Fruit fly (Drosophila melanogaster) whole organism, embryonic: ENCODE results near the gene CG43291.

ENCODE experiments used
- Atf6 ChIP-seq: fragments of 200-800 bp; sonication (Bioruptor generic); IDR thresholded peaks from 2 replicates; pipeline ENCODE4 v1.3.6; 2022; ENCODE audit warnings: missing biosample characterization, missing genetic modification characterization
- CG10431 ChIP-seq: fragments of 200-800 bp; sonication (Bioruptor generic); optimal IDR thresholded peaks from 3 replicates; lab custom pipeline; 2018; ENCODE audit warnings: missing biosample characterization, mild to moderate bottlenecking, missing genetic modification characterization
- CG10462 ChIP-seq: fragments of 200-800 bp; sonication (Bioruptor generic); optimal IDR thresholded peaks from 2 replicates; lab custom pipeline; 2016; ENCODE audit warnings: missing biosample characterization, missing genetic modification characterization
- CG11093 ChIP-seq: fragments of 200-800 bp; sonication (Bioruptor generic); IDR thresholded peaks from 3 replicates; pipeline ENCODE4 v1.3.6; 2022; ENCODE audit warnings: missing biosample characterization, missing genetic modification characterization
- CG11560 ChIP-seq: fragments of 200-800 bp; sonication (Bioruptor generic); IDR thresholded peaks from 3 replicates; pipeline ENCODE4 v1.3.6; 2022; ENCODE audit warnings: missing biosample characterization, missing genetic modification characterization
- CG12236 ChIP-seq: fragments of 200-800 bp; sonication (Bioruptor generic); optimal IDR thresholded peaks from 2 replicates; lab custom pipeline; 2016; ENCODE audit warnings: missing biosample characterization, missing genetic modification characterization
- CG14965 ChIP-seq: fragments of 200-800 bp; sonication (Bioruptor generic); optimal IDR thresholded peaks from 2 replicates; lab custom pipeline; 2016; ENCODE audit warnings: missing biosample characterization, missing genetic modification characterization, borderline replicate concordance
- CG15073 ChIP-seq: fragments of 200-800 bp; sonication (Bioruptor generic); optimal IDR thresholded peaks from 2 replicates; lab custom pipeline; 2016; ENCODE audit warnings: missing biosample characterization, missing genetic modification characterization
- CG15514 ChIP-seq: fragments of 200-800 bp; sonication (Bioruptor generic); optimal IDR thresholded peaks from 3 replicates; lab custom pipeline; 2017; ENCODE audit warnings: missing biosample characterization, missing genetic modification characterization, mild to moderate bottlenecking, moderate library complexity, missing genetic modification reagents
- CG15601 ChIP-seq: fragments of 200-800 bp; sonication (Bioruptor generic); optimal IDR thresholded peaks from 3 replicates; lab custom pipeline; 2019; ENCODE audit warnings: missing biosample characterization, mild to moderate bottlenecking, missing genetic modification characterization, moderate library complexity
- CG16813 ChIP-seq: fragments of 200-800 bp; sonication (Bioruptor generic); IDR thresholded peaks from 3 replicates; pipeline ENCODE4 v1.3.6; 2022; ENCODE audit warnings: missing biosample characterization, missing genetic modification characterization; ENCODE audit not compliant: partially characterized antibody
- CG17568 ChIP-seq: fragments of 200-800 bp; sonication (Bioruptor generic); optimal IDR thresholded peaks from 2 replicates; lab custom pipeline; 2018; ENCODE audit warnings: missing biosample characterization, mild to moderate bottlenecking, missing genetic modification characterization, moderate library complexity
- CG18476 ChIP-seq: fragments of 200-800 bp; sonication (Bioruptor generic); optimal IDR thresholded peaks from 2 replicates; lab custom pipeline; 2016; ENCODE audit warnings: missing biosample characterization, mild to moderate bottlenecking, missing genetic modification characterization
- CG3281 ChIP-seq: fragments of 200-800 bp; sonication (Bioruptor generic); optimal IDR thresholded peaks from 3 replicates; lab custom pipeline; 2017; ENCODE audit warnings: missing biosample characterization, mild to moderate bottlenecking, missing genetic modification characterization
- CG7745 ChIP-seq: fragments of 200-800 bp; sonication (Bioruptor generic); optimal IDR thresholded peaks from 2 replicates; lab custom pipeline; 2018; ENCODE audit warnings: missing biosample characterization, mild to moderate bottlenecking, missing genetic modification characterization, moderate library complexity
- CG7839 ChIP-seq: fragments of 200-800 bp; sonication (Bioruptor generic); optimal IDR thresholded peaks from 3 replicates; lab custom pipeline; 2018; ENCODE audit warnings: missing biosample characterization, mild to moderate bottlenecking, missing genetic modification characterization, moderate library complexity
- CG8089 ChIP-seq: fragments of 200-800 bp; sonication (Bioruptor generic); optimal IDR thresholded peaks from 3 replicates; lab custom pipeline; 2016; ENCODE audit warnings: missing biosample characterization, missing genetic modification characterization
- CG8359 ChIP-seq: fragments of 200-800 bp; sonication (Bioruptor generic); optimal IDR thresholded peaks from 2 replicates; lab custom pipeline; 2017; ENCODE audit warnings: missing biosample characterization, mild to moderate bottlenecking, missing genetic modification characterization, borderline replicate concordance
- CG8388 ChIP-seq: fragments of 200-800 bp; sonication (Bioruptor generic); optimal IDR thresholded peaks from 2 replicates; lab custom pipeline; 2019; ENCODE audit warnings: missing biosample characterization, mild to moderate bottlenecking, missing genetic modification characterization, moderate library complexity
- CkIIα-i1 ChIP-seq: fragments of 200-800 bp; sonication (Bioruptor generic); IDR thresholded peaks from 2 replicates; pipeline ENCODE4 v1.3.6; 2022; ENCODE audit warnings: missing biosample characterization, missing genetic modification characterization
- D ChIP-seq, 2 experiments: fragments of 200-800 bp in 1 of 2; fragments of >200 bp in 1 of 2; sonication (Bioruptor generic) in 1 of 2; optimal IDR thresholded peaks; 2 replicates in 1 of 2; 3 replicates in 1 of 2; lab custom pipeline; 2017; ENCODE audit warnings: mild to moderate bottlenecking in 1 of 2, missing biosample characterization in 1 of 2, missing genetic modification characterization in 1 of 2, missing genetic modification reagents in 1 of 2
- H2.0 ChIP-seq: fragments of 200-800 bp; sonication (Bioruptor generic); IDR thresholded peaks from 2 replicates; pipeline ENCODE4 v1.3.6; 2022; ENCODE audit warnings: missing biosample characterization, missing genetic modification characterization
- HmgZ ChIP-seq: fragments of 200-800 bp; sonication (Bioruptor generic); optimal IDR thresholded peaks from 2 replicates; lab custom pipeline; 2018; ENCODE audit warnings: missing biosample characterization, mild to moderate bottlenecking, missing genetic modification characterization
- Hmx ChIP-seq: fragments of 200-800 bp; sonication (Bioruptor generic); optimal IDR thresholded peaks from 2 replicates; lab custom pipeline; 2016; ENCODE audit warnings: missing biosample characterization, missing genetic modification characterization
- MTF-1 ChIP-seq: fragments of 200-800 bp; sonication (Bioruptor generic); optimal IDR thresholded peaks from 2 replicates; lab custom pipeline; 2018; ENCODE audit warnings: missing biosample characterization, mild to moderate bottlenecking, missing genetic modification characterization, borderline replicate concordance
- Max ChIP-seq: fragments of 200-800 bp; sonication (Bioruptor generic); optimal IDR thresholded peaks from 2 replicates; lab custom pipeline; 2016; ENCODE audit warnings: missing biosample characterization, mild to moderate bottlenecking, missing genetic modification characterization
- Mes4 ChIP-seq: fragments of 200-800 bp; sonication (Bioruptor generic); optimal IDR thresholded peaks from 2 replicates; lab custom pipeline; 2016; ENCODE audit warnings: missing biosample characterization, missing genetic modification characterization
- NFAT ChIP-seq: fragments of 200-800 bp; sonication (Bioruptor generic); IDR thresholded peaks from 2 replicates; pipeline ENCODE4 v1.3.6; 2022; ENCODE audit warnings: missing biosample characterization, missing genetic modification characterization
- Nf-YC ChIP-seq: fragments of 200-800 bp; optimal IDR thresholded peaks from 3 replicates; lab custom pipeline; 2019; ENCODE audit warnings: missing biosample characterization, mild to moderate bottlenecking, missing genetic modification characterization, moderate library complexity
- Sox102F ChIP-seq: fragments of 200-800 bp; sonication (Bioruptor generic); optimal IDR thresholded peaks from 2 replicates; lab custom pipeline; 2018; ENCODE audit warnings: missing biosample characterization, mild to moderate bottlenecking, missing genetic modification characterization, moderate library complexity
- Ssrp ChIP-seq: fragments of 200-800 bp; sonication (Bioruptor generic); optimal IDR thresholded peaks from 2 replicates; lab custom pipeline; 2018; ENCODE audit warnings: missing biosample characterization, mild to moderate bottlenecking, missing genetic modification characterization, moderate library complexity
- ase ChIP-seq: fragments of 200-800 bp; sonication (Bioruptor generic); IDR thresholded peaks from 3 replicates; pipeline ENCODE4 v1.3.6; 2022; ENCODE audit warnings: missing biosample characterization, missing genetic modification characterization
- bowl ChIP-seq: fragments of 200-800 bp; sonication (Bioruptor generic); IDR thresholded peaks from 2 replicates; pipeline ENCODE4 v1.3.6; 2022; ENCODE audit warnings: missing biosample characterization, missing genetic modification characterization
- cas ChIP-seq: fragments of 200-800 bp; sonication (Bioruptor generic); IDR thresholded peaks from 2 replicates; pipeline ENCODE4 v1.3.6; 2022; ENCODE audit warnings: missing biosample characterization, missing genetic modification characterization
- dmrt11E ChIP-seq: fragments of 200-800 bp; sonication (Bioruptor generic); optimal IDR thresholded peaks from 3 replicates; lab custom pipeline; 2018; ENCODE audit warnings: missing biosample characterization, mild to moderate bottlenecking, missing genetic modification characterization, moderate library complexity
- en ChIP-seq: fragments of 200-800 bp; sonication (Bioruptor generic); optimal IDR thresholded peaks from 2 replicates; lab custom pipeline; 2016; ENCODE audit warnings: missing biosample characterization, missing genetic modification characterization
- gsb ChIP-seq: fragments of 200-800 bp; sonication (Bioruptor generic); IDR thresholded peaks from 2 replicates; pipeline ENCODE4 v1.3.6; 2022; ENCODE audit warnings: missing biosample characterization, missing genetic modification characterization
- kah ChIP-seq: fragments of 200-800 bp; sonication (Bioruptor generic); optimal IDR thresholded peaks from 2 replicates; lab custom pipeline; 2018; ENCODE audit warnings: missing biosample characterization, mild to moderate bottlenecking, missing genetic modification characterization
- lbe ChIP-seq: fragments of 200-800 bp; sonication (Bioruptor generic); optimal IDR thresholded peaks from 2 replicates; lab custom pipeline; 2016; ENCODE audit warnings: missing biosample characterization, mild to moderate bottlenecking, missing genetic modification characterization
- schlank ChIP-seq: fragments of 200-800 bp; sonication (Bioruptor generic); optimal IDR thresholded peaks from 2 replicates; lab custom pipeline; 2018; ENCODE audit warnings: missing biosample characterization, mild to moderate bottlenecking, missing genetic modification characterization
- sens ChIP-seq: fragments of 200-800 bp; sonication (Bioruptor generic); peaks from one replicate; lab custom pipeline; 2016; ENCODE audit warnings: missing biosample characterization, missing genetic modification characterization
- seq ChIP-seq: fragments of 200-800 bp; sonication (Bioruptor generic); IDR thresholded peaks from 2 replicates; pipeline ENCODE4 v1.3.6; 2022; ENCODE audit warnings: missing biosample characterization, missing genetic modification characterization
- slp2 ChIP-seq: fragments of 200-800 bp; sonication (Bioruptor generic); optimal IDR thresholded peaks from 2 replicates; lab custom pipeline; 2016; ENCODE audit warnings: missing biosample characterization, missing genetic modification characterization
- sqz ChIP-seq: fragments of 200-800 bp; sonication (Bioruptor generic); optimal IDR thresholded peaks from 3 replicates; lab custom pipeline; 2018; ENCODE audit warnings: missing biosample characterization, mild to moderate bottlenecking, missing genetic modification characterization
- tap ChIP-seq: fragments of 200-800 bp; optimal IDR thresholded peaks from 3 replicates; lab custom pipeline; 2019; ENCODE audit warnings: missing biosample characterization, mild to moderate bottlenecking, missing genetic modification characterization, moderate library complexity
- twi ChIP-seq: fragments of 200-800 bp; optimal IDR thresholded peaks from 2 replicates; lab custom pipeline; 2019; ENCODE audit warnings: missing biosample characterization, mild to moderate bottlenecking, missing genetic modification characterization, moderate library complexity
- vnd ChIP-seq: fragments of 200-800 bp; sonication (Bioruptor generic); IDR thresholded peaks from 3 replicates; pipeline ENCODE4 v1.3.6; 2022; ENCODE audit warnings: missing biosample characterization, missing genetic modification characterization; ENCODE audit not compliant: partially characterized antibody
- wek ChIP-seq: fragments of 200-800 bp; sonication (Bioruptor generic); optimal IDR thresholded peaks from 3 replicates; lab custom pipeline; 2018; ENCODE audit warnings: missing biosample characterization, mild to moderate bottlenecking, missing genetic modification characterization, moderate library complexity
- yki ChIP-seq: fragments of >200 bp; optimal IDR thresholded peaks from 3 replicates; lab custom pipeline; 2018

Gene CG43291

dm6 chr3R:14288669-14289383, 44.3 kb upstream of the CG43291 start, which contains the start of gene red (continued):
- TF ChIP-seq CG3281 (GFP tag; lab: Kevin White, UChicago) = peak; percentile 88
- peak; percentile 71 for TF ChIP-seq H2.0 (GFP tag; lab: Robert Waterston, UW)
- peak; percentile 36 for TF ChIP-seq schlank (tag; lab: Kevin White, UChicago)
- TF ChIP-seq CG10462 = peak; percentile 10
- peak; percentile 33 for TF ChIP-seq CG18476 (GFP tag; lab: Kevin White, UChicago)
- TF ChIP-seq CG15514 (GFP tag; lab: Kevin White, UChicago) = peak; percentile 76
- peak; percentile 15 for TF ChIP-seq dmrt11E (tag; lab: Kevin White, UChicago)
- TF ChIP-seq CG8388 = peak; percentile 54
- TF ChIP-seq CG7839 (tag; lab: Kevin White, UChicago) = peak; percentile 84
- no peak for TF ChIP-seq yki (lab: Kevin White, UChicago)
- no peak for TF ChIP-seq vnd
- peak; percentile 44 for TF ChIP-seq MTF-1 (GFP tag; lab: Kevin White, UChicago)
- TF ChIP-seq twi (tag; lab: Kevin White, UChicago) = no peak
- no peak for TF ChIP-seq CG8359 (GFP tag; lab: Kevin White, UChicago)
- TF ChIP-seq kah (GFP tag; lab: Kevin White, UChicago) = no peak
- TF ChIP-seq tap = peak; percentile 76
- TF ChIP-seq ase (GFP tag; lab: Robert Waterston, UW) = peak; percentile 57; the same call in 1 of the 3 replicates
- no peak for TF ChIP-seq Mes4
- TF ChIP-seq Ssrp (tag; lab: Kevin White, UChicago) = peak; percentile 62
- TF ChIP-seq sqz = peak; percentile 47
- TF ChIP-seq Nf-YC (tag; lab: Kevin White, UChicago) = peak; percentile 29
- TF ChIP-seq gsb (GFP tag; lab: Robert Waterston, UW) = peak; percentile 74
- no peak for TF ChIP-seq CG14965 (GFP tag; lab: Kevin White, UChicago)
- peak; percentile 49 for TF ChIP-seq lbe (GFP tag; lab: Kevin White, UChicago)
- TF ChIP-seq CG10431 = no peak
- no peak for TF ChIP-seq bowl (GFP tag; lab: Robert Waterston, UW)
- no peak for TF ChIP-seq CG7745
- TF ChIP-seq seq (GFP tag; lab: Robert Waterston, UW) = peak; percentile 65
- TF ChIP-seq CG17568 (GFP tag; lab: Kevin White, UChicago) = peak; percentile 71
- TF ChIP-seq Hmx (GFP tag; lab: Kevin White, UChicago) = no peak
- TF ChIP-seq CG15601 = peak; percentile 45
- no peak for TF ChIP-seq slp2 (GFP tag; lab: Kevin White, UChicago)
- no peak for TF ChIP-seq CG15073 (GFP tag; lab: Kevin White, UChicago)
- TF ChIP-seq wek (GFP tag; lab: Kevin White, UChicago) = peak; percentile 26
- TF ChIP-seq CG11560 (tag; lab: Robert Waterston, UW) = peak; percentile 43; the same call in 1 of the 3 replicates
- TF ChIP-seq CG11093 = peak; percentile 45; the same call in 1 of the 3 replicates
- TF ChIP-seq NFAT = peak; percentile 54
- TF ChIP-seq HmgZ = peak; percentile 79
- peak; percentile 82 for TF ChIP-seq Sox102F (GFP tag; lab: Kevin White, UChicago)
- peak; percentile 84 for TF ChIP-seq Atf6 (GFP tag; lab: Robert Waterston, UW)
- no peak for TF ChIP-seq CG12236 (GFP tag; lab: Kevin White, UChicago)
- TF ChIP-seq D (optimal IDR thresholded peaks at IDR 0.05; lab: Kevin White, UChicago) = no peak
- TF ChIP-seq D (GFP tag; optimal IDR thresholded peaks at IDR 0.05; lab: Kevin White, UChicago) = peak; percentile 63
- TF ChIP-seq cas = peak; percentile 33; the same call in 1 of the 2 replicates
- no peak for TF ChIP-seq CG8089 (GFP tag; lab: Kevin White, UChicago)
- no peak for TF ChIP-seq CG16813
- no peak for TF ChIP-seq CkIIα-i1 (GFP tag; lab: Robert Waterston, UW)
- no peak for TF ChIP-seq en (GFP tag; lab: Kevin White, UChicago)
- peak; percentile 91 for TF ChIP-seq sens (GFP tag; lab: Kevin White, UChicago)
- peak; percentile 79 for TF ChIP-seq Max (GFP tag; lab: Kevin White, UChicago)
